Worm (Caenorhabditis elegans) whole organism, L4/young adult: Measurements from ENCODE around the gene bath-27.

Source experiments
- dao-5 ChIP-seq: sonication (generic microtip); optimal IDR thresholded peaks from 2 replicates; lab custom pipeline; 2016; ENCODE audit warnings: missing genotype, missing genetic modification characterization, moderate library complexity, missing compliant biosample characterization
- him-1 ChIP-seq: sonication (generic microtip); optimal IDR thresholded peaks from 2 replicates; lab custom pipeline; 2016; ENCODE audit warnings: missing genotype, missing genetic modification reagents, missing genetic modification characterization, missing compliant biosample characterization

ce11 chrII:3332039-3332438, 26.9 kb upstream of the bath-27 start, which contains the start of gene irld-27:
- TF ChIP-seq him-1 (tag; lab: Kevin White, UChicago), result no peak
- TF ChIP-seq dao-5, result no peak
